Worm (Caenorhabditis elegans) whole organism, young adult: Measurements from ENCODE around the gene F26A1.8.

Experiments
- B0019.2 ChIP-seq: fragments of 200-800 bp; sonication (Bioruptor generic); conservative IDR thresholded peaks from 2 replicates; pipeline ENCODE4 v1.3.6; 2022; ENCODE audit warnings: missing genetic modification reagents, missing genetic modification characterization, missing compliant biosample characterization
- B0336.3 ChIP-seq: fragments of 200-800 bp; sonication (Bioruptor generic); IDR thresholded peaks from 2 replicates; pipeline ENCODE4 v1.3.6; 2022; ENCODE audit warnings: missing genetic modification characterization, missing compliant biosample characterization
- F23B12.7 ChIP-seq: sonication (generic microtip); optimal IDR thresholded peaks from 2 replicates; lab custom pipeline; 2017; ENCODE audit warnings: missing genetic modification characterization, mild to moderate bottlenecking, missing compliant biosample characterization, antibody characterized with exemption, moderate library complexity; ENCODE audit not compliant: insufficient read depth
- F33H1.4 ChIP-seq: fragments of 200-800 bp; sonication (Bioruptor generic); IDR thresholded peaks from 2 replicates; pipeline ENCODE4 v1.3.6; 2022; ENCODE audit warnings: missing genetic modification reagents, missing genetic modification characterization, missing compliant biosample characterization
- F49E8.2 ChIP-seq: sonication (generic microtip); optimal IDR thresholded peaks from 3 replicates; lab custom pipeline; 2017; ENCODE audit warnings: missing genetic modification characterization, mild to moderate bottlenecking, missing compliant biosample characterization, antibody characterized with exemption, moderate library complexity; ENCODE audit not compliant: insufficient read depth
- F57C9.4 ChIP-seq: sonication (generic microtip); optimal IDR thresholded peaks from 2 replicates; lab custom pipeline; 2017; ENCODE audit warnings: mild to moderate bottlenecking, missing genetic modification characterization, missing compliant biosample characterization
- K11D2.4 ChIP-seq: fragments of 200-800 bp; sonication (Bioruptor generic); IDR thresholded peaks from 2 replicates; pipeline ENCODE4 v1.3.6; 2022; ENCODE audit warnings: missing genetic modification reagents, missing genetic modification characterization, missing compliant biosample characterization
- K12H6.12 ChIP-seq: fragments of 200-800 bp; sonication (Bioruptor generic); optimal IDR thresholded peaks from 2 replicates; lab custom pipeline; 2018; ENCODE audit warnings: mild to moderate bottlenecking, missing genetic modification characterization, missing compliant biosample characterization
- T26A5.8 ChIP-seq: sonication (generic microtip); optimal IDR thresholded peaks from 2 replicates; lab custom pipeline; 2016; ENCODE audit warnings: missing genetic modification characterization, missing compliant biosample characterization
- Y79H2A.3 ChIP-seq: fragments of 200-800 bp; sonication (Bioruptor generic); conservative IDR thresholded peaks from 2 replicates; pipeline ENCODE4 v1.3.6; 2022; ENCODE audit warnings: missing genetic modification reagents, missing genetic modification characterization, missing compliant biosample characterization
- athp-1 ChIP-seq: sonication (generic microtip); optimal IDR thresholded peaks from 2 replicates; lab custom pipeline; 2017; ENCODE audit warnings: mild to moderate bottlenecking, missing genetic modification characterization, missing compliant biosample characterization
- attf-5 ChIP-seq: fragments of 200-800 bp; sonication (Bioruptor generic); optimal IDR thresholded peaks from 2 replicates; lab custom pipeline; 2018; ENCODE audit warnings: mild to moderate bottlenecking, missing genetic modification characterization, missing compliant biosample characterization
- cebp-1 ChIP-seq, 2 experiments: fragments of 200-800 bp in 1 of 2; sonication (Bioruptor generic) in 1 of 2; sonication (generic microtip) in 1 of 2; IDR thresholded peaks in 1 of 2; optimal IDR thresholded peaks in 1 of 2; 2 replicates each; pipeline versions ENCODE4 v1.3.6 to Lab custom; 2017 to 2022; ENCODE audit warnings: missing compliant biosample characterization in 2 of 2, missing genetic modification characterization in 2 of 2, mild to moderate bottlenecking in 1 of 2, missing genetic modification reagents in 1 of 2, moderate library complexity in 1 of 2
- ceh-100 ChIP-seq: fragments of 200-800 bp; sonication (Bioruptor generic); IDR thresholded peaks from 2 replicates; pipeline ENCODE4 v1.3.6; 2022; ENCODE audit warnings: missing genetic modification reagents, missing genetic modification characterization, missing compliant biosample characterization
- ceh-27 ChIP-seq: fragments of 200-800 bp; sonication (Bioruptor generic); optimal IDR thresholded peaks from 2 replicates; lab custom pipeline; 2018; ENCODE audit warnings: mild to moderate bottlenecking, missing genetic modification characterization, moderate library complexity, missing compliant biosample characterization
- dox-1 ChIP-seq: fragments of 200-800 bp; sonication (Bioruptor generic); IDR thresholded peaks from 2 replicates; pipeline ENCODE4 v1.3.6; 2022; ENCODE audit warnings: missing genetic modification reagents, missing genetic modification characterization, missing compliant biosample characterization
- dpl-1 ChIP-seq: fragments of 150-350 bp; optimal IDR thresholded peaks from 2 replicates; lab custom pipeline; 2014; ENCODE audit warnings: missing biosample characterization, missing genetic modification reagents, missing genetic modification characterization
- egl-18 ChIP-seq: fragments of 200-800 bp; sonication (Bioruptor generic); IDR thresholded peaks from 2 replicates; pipeline ENCODE4 v1.3.6; 2022; ENCODE audit warnings: missing genetic modification reagents, missing genetic modification characterization, missing compliant biosample characterization
- ekl-4 ChIP-seq: fragments of 200-800 bp; sonication (Bioruptor generic); IDR thresholded peaks from 2 replicates; pipeline ENCODE4 v1.3.6; 2022; ENCODE audit warnings: missing genetic modification reagents, missing genetic modification characterization, missing compliant biosample characterization
- ets-4 ChIP-seq: fragments of 200-800 bp; sonication (Bioruptor generic); optimal IDR thresholded peaks from 2 replicates; lab custom pipeline; 2018; ENCODE audit warnings: mild to moderate bottlenecking, missing genetic modification characterization, missing compliant biosample characterization
- him-1 ChIP-seq: sonication (generic microtip); optimal IDR thresholded peaks from 2 replicates; lab custom pipeline; 2016; ENCODE audit warnings: missing genotype, missing genetic modification reagents, missing genetic modification characterization, missing compliant biosample characterization
- hmg-1.2 ChIP-seq: fragments of 200-800 bp; sonication (Bioruptor generic); IDR thresholded peaks from 2 replicates; pipeline ENCODE4 v1.3.6; 2022; ENCODE audit warnings: missing genetic modification reagents, missing genetic modification characterization, missing compliant biosample characterization
- hsf-1 ChIP-seq: fragments of 200-800 bp; sonication (Bioruptor generic); IDR thresholded peaks from 2 replicates; pipeline ENCODE4 v1.3.6; 2022; ENCODE audit warnings: missing genetic modification reagents, missing genetic modification characterization, missing compliant biosample characterization
- let-526 ChIP-seq: fragments of 200-800 bp; sonication (Bioruptor generic); IDR thresholded peaks from 2 replicates; pipeline ENCODE4 v1.3.6; 2022; ENCODE audit warnings: missing genetic modification reagents, missing genetic modification characterization, missing compliant biosample characterization
- lin-26 ChIP-seq: fragments of 200-800 bp; sonication (Bioruptor generic); IDR thresholded peaks from 2 replicates; pipeline ENCODE4 v1.3.6; 2022; ENCODE audit warnings: missing genetic modification reagents, missing genetic modification characterization, missing compliant biosample characterization
- lin-35 ChIP-seq, 3 experiments: fragments of 150-350 bp in 2 of 3; sonication (generic microtip) in 1 of 3; optimal IDR thresholded peaks; 2 replicates each; lab custom pipeline; 2014 to 2018; ENCODE audit warnings: missing biosample characterization in 3 of 3, missing genetic modification characterization in 3 of 3, missing genetic modification reagents in 3 of 3
- lsl-1 ChIP-seq: fragments of 200-800 bp; sonication (Bioruptor generic); optimal IDR thresholded peaks from 2 replicates; lab custom pipeline; 2018; ENCODE audit warnings: mild to moderate bottlenecking, missing genetic modification characterization, moderate library complexity, missing compliant biosample characterization
- madf-10 ChIP-seq: sonication (generic microtip); optimal IDR thresholded peaks from 2 replicates; lab custom pipeline; 2016; ENCODE audit warnings: mild to moderate bottlenecking, missing genetic modification characterization, missing compliant biosample characterization
- madf-6 ChIP-seq: fragments of 200-800 bp; sonication (Bioruptor generic); IDR thresholded peaks from 2 replicates; pipeline ENCODE4 v1.3.6; 2022; ENCODE audit warnings: missing genetic modification reagents, missing genetic modification characterization, missing compliant biosample characterization
- mxl-1 ChIP-seq: sonication (generic microtip); optimal IDR thresholded peaks from 2 replicates; lab custom pipeline; 2016; ENCODE audit warnings: missing genetic modification characterization, missing compliant biosample characterization
- nfyb-1 ChIP-seq: fragments of 200-800 bp; sonication (Bioruptor generic); IDR thresholded peaks from 2 replicates; pipeline ENCODE4 v1.3.6; 2022; ENCODE audit warnings: missing genetic modification reagents, missing genetic modification characterization, missing compliant biosample characterization
- nhr-80 ChIP-seq: sonication (generic microtip); optimal IDR thresholded peaks from 2 replicates; lab custom pipeline; 2016; ENCODE audit warnings: missing genetic modification characterization, missing compliant biosample characterization
- pbrm-1 ChIP-seq: fragments of 200-800 bp; sonication (Bioruptor generic); IDR thresholded peaks from 2 replicates; pipeline ENCODE4 v1.3.6; 2022; ENCODE audit warnings: missing genetic modification reagents, missing genetic modification characterization, missing compliant biosample characterization
- repo-1 ChIP-seq: sonication (generic microtip); optimal IDR thresholded peaks from 2 replicates; lab custom pipeline; 2017; ENCODE audit warnings: mild to moderate bottlenecking, missing genetic modification characterization, missing compliant biosample characterization
- sdz-38 ChIP-seq: sonication (generic microtip); optimal IDR thresholded peaks from 2 replicates; lab custom pipeline; 2016; ENCODE audit warnings: missing genotype, missing genetic modification characterization, missing compliant biosample characterization
- snpc-3.4 ChIP-seq: sonication (generic microtip); optimal IDR thresholded peaks from 2 replicates; lab custom pipeline; 2017; ENCODE audit warnings: missing genetic modification characterization, mild to moderate bottlenecking, missing compliant biosample characterization, antibody characterized with exemption, moderate library complexity, missing genotype, missing genetic modification reagents
- sptf-2 ChIP-seq: fragments of 200-800 bp; sonication (Bioruptor generic); optimal IDR thresholded peaks from 2 replicates; lab custom pipeline; 2018; ENCODE audit warnings: mild to moderate bottlenecking, missing genetic modification characterization, missing compliant biosample characterization
- tbp1 ChIP-seq: fragments of 200-800 bp; sonication (Bioruptor generic); optimal IDR thresholded peaks from 2 replicates; lab custom pipeline; 2018; ENCODE audit warnings: mild to moderate bottlenecking, missing genetic modification characterization, missing compliant biosample characterization
- tbx-9 ChIP-seq: sonication (generic microtip); optimal IDR thresholded peaks from 2 replicates; lab custom pipeline; 2016; ENCODE audit warnings: borderline replicate concordance, missing genetic modification characterization, inconsistent platforms, missing compliant biosample characterization
- tlf-1 ChIP-seq: fragments of 200-800 bp; sonication (Bioruptor generic); optimal IDR thresholded peaks from 2 replicates; lab custom pipeline; 2018; ENCODE audit warnings: mild to moderate bottlenecking, missing genetic modification characterization, missing compliant biosample characterization
- xnd-1 ChIP-seq: sonication (generic microtip); optimal IDR thresholded peaks from 2 replicates; lab custom pipeline; 2016; ENCODE audit warnings: missing genotype, missing genetic modification reagents, missing genetic modification characterization, missing compliant biosample characterization
- zfh-2 ChIP-seq: fragments of 200-800 bp; sonication (Bioruptor generic); conservative IDR thresholded peaks from 2 replicates; pipeline ENCODE4 v1.3.6; 2022; ENCODE audit warnings: missing genetic modification reagents, missing genetic modification characterization, missing compliant biosample characterization
- ztf-26 ChIP-seq: sonication (generic microtip); optimal IDR thresholded peaks from 2 replicates; lab custom pipeline; 2017; ENCODE audit warnings: missing genetic modification characterization, missing compliant biosample characterization

Gene F26A1.8

DNA sequence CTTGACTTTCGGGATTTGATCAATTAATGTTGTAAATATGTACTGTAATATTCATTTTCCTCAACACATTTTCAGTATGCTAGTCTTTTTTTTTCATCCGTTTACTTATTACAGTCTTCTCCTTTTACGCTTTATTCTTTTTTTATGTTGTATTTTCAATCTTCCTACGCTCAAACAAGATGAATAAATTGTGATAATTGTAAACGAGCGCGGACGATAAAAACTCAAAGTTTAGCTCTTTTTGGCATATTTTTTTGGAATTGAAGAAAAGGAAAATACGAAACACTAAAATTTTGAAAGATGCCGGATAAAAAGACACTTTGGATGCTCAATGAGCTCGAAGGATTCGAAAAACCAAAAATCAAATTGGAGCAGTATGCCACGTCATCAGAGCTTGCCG lies 19.3 kb downstream of the F26A1.8 start, which contains the start of gene metl-5:
Gene metl-5 (plus strand): TSS at position 301 of the 400 bp plus-strand sequence.
- TF ChIP-seq madf-6 (GFP tag; lab: Robert Waterston, UW) (0 out of 2 replicates have a peak, but pooled peaks have one; percentile 13), tbx-9 (tag; lab: Kevin White, UChicago) (no peak), hsf-1 (0 out of 2 replicates have a peak, but pooled peaks have one; percentile 37)

DNA sequence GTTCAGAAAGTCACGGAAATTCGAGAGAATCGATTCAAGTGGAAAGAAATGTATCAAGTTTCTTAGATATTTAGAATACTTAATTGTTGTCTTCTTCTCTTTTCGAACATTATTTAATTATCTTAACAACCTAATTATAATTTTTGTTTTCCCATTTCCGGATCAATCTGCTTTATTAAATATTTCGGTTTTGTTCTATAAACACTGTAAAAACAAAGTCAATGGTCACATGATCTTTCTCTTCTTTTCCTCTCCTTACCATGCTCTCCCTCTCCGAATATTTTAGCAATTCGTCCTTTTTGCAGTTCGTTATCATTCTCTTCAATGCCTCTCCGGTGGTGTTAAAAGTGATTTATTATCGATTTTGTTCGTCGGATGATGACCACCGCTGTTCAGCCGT lies 25.5 kb downstream of the F26A1.8 start, which contains the start of gene tag-325:
Gene tag-325 (plus strand): TSS at position 301 of the 400 bp plus-strand sequence.
- TF ChIP-seq sdz-38 (no peak), ekl-4 (no peak), tlf-1 (no peak), xnd-1 (tag; lab: Kevin White, UChicago) (no peak), athp-1 (tag; lab: Kevin White, UChicago) (no peak), ceh-100 (GFP tag; lab: Robert Waterston, UW) (no peak), cebp-1 (GFP tag; IDR thresholded peaks at IDR 0.05; lab: Robert Waterston, UW) (no peak), cebp-1 (tag; optimal IDR thresholded peaks at IDR 0.05; lab: Kevin White, UChicago) (peak; percentile 60)
- TF ChIP-seq, all 124 proteins: peak for 1

DNA sequence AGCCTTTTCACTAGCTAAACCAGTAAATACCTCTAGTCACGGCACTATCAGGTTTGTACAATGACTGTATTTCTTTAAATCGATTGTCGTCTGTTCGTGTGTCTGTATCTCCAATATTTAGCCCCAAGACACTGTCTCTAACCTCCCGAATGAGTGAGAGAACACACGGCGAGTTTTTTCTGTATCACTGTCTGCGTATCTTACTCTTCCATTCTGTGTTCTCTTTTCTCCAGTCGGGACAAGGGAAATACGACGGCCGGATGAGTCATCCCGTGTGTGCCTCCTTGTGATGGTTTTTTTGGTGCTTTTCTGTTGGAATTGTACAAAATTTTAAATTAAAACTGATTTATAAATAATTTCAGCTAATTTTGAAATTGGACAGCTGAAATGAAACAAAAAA lies 26.0 kb downstream of the F26A1.8 start:
- TF ChIP-seq ceh-100 (GFP tag; lab: Robert Waterston, UW) (no peak), pbrm-1 (GFP tag; lab: Robert Waterston, UW) (peak; percentile 62; the same call in 1 of the 2 replicates), F57C9.4 (tag; lab: Kevin White, UChicago) (no peak), lsl-1 (no peak), attf-5 (GFP tag; lab: Kevin White, UChicago) (peak; percentile 92), lin-35 (GFP tag; optimal IDR thresholded peaks at IDR 0.05; lab: Kevin White, UChicago) (peak in 1 of 3 experiments; percentile 42), ztf-26 (tag; lab: Kevin White, UChicago) (peak; percentile 15), athp-1 (tag; lab: Kevin White, UChicago) (peak; percentile 73), dpl-1 (GFP tag; lab: Kevin White, UChicago) (no peak), B0019.2 (GFP tag; lab: Robert Waterston, UW) (no peak), F33H1.4 (GFP tag; lab: Robert Waterston, UW) (no peak), tbp1 (peak; percentile 48), B0336.3 (GFP tag; lab: Robert Waterston, UW) (no peak), F23B12.7 (tag; lab: Kevin White, UChicago) (peak; percentile 15), nfyb-1 (GFP tag; lab: Robert Waterston, UW) (peak; percentile 65), hsf-1 (peak; percentile 46; the same call in 1 of the 2 replicates), T26A5.8 (tag; lab: Kevin White, UChicago) (no peak), tlf-1 (peak; percentile 19), snpc-3.4 (tag; lab: Kevin White, UChicago) (no peak), zfh-2 (GFP tag; lab: Robert Waterston, UW) (no peak), ekl-4 (0 out of 2 replicates have a peak, but pooled peaks have one; percentile 15), ets-4 (peak; percentile 22), Y79H2A.3 (no peak), repo-1 (tag; lab: Kevin White, UChicago) (peak; percentile 18), dox-1 (GFP tag; lab: Robert Waterston, UW) (peak; percentile 75), ceh-27 (GFP tag; lab: Kevin White, UChicago) (no peak), let-526 (GFP tag; lab: Robert Waterston, UW) (0 out of 2 replicates have a peak, but pooled peaks have one; percentile 36), sptf-2 (no peak), mxl-1 (no peak), lin-26 (GFP tag; lab: Robert Waterston, UW) (0 out of 2 replicates have a peak, but pooled peaks have one; percentile 8), K11D2.4 (GFP tag; lab: Robert Waterston, UW) (peak; percentile 20; the same call in 1 of the 2 replicates), madf-10 (no peak), F49E8.2 (tag; lab: Kevin White, UChicago) (no peak), K12H6.12 (tag; lab: Kevin White, UChicago) (peak; percentile 59), egl-18 (GFP tag; lab: Robert Waterston, UW) (no peak), him-1 (tag; lab: Kevin White, UChicago) (no peak), nhr-80 (tag; lab: Kevin White, UChicago) (peak; percentile 69), hmg-1.2 (peak; percentile 84)
